Worm (Caenorhabditis elegans): ENCODE results near the gene str-230.

Gene str-230

DNA sequence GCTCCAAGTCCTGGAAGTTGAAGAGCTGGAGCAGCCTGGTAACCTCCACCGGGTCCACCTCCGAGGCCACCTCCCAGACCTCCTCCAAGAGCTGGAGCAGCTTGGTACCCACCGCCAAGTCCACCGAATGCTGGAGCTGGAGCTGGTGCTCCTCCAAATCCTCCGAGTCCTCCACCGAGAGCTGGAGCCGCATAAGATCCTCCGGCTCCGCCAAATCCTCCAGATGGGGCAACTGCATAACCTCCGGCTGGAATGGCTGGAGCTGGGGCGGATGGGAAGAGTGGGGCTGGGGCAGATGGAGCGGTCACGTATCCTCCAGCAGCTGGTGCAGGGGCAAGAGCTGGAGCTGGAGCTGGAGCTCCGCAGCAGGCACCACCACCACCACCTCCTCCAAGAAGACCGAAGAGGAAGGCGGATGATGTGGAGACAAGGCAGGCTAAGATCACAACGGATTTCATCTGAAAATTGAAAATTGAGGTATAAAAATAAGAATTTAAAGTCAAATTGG is 30.1 kb upstream of the str-230 start, which contains the start of gene K02E11.10:
TSS of gene K02E11.10 (minus strand) at position 458 of the 508 bp plus-strand sequence.
- TF ChIP-seq hnd-1 (tag; optimal IDR thresholded peaks at IDR 0.05) = no peak
- TF ChIP-seq sea-1 (GFP tag; conservative IDR thresholded peaks at IDR 0.05) = no peak
- no peak for TF ChIP-seq B0310.2 (tag; optimal IDR thresholded peaks at IDR 0.05)
- TF ChIP-seq ets-7 (tag; optimal IDR thresholded peaks at IDR 0.05) = no peak
- TF ChIP-seq tbx-11 (GFP tag; IDR thresholded peaks at IDR 0.05) = no peak
- TF ChIP-seq tbx-37 (GFP tag; conservative IDR thresholded peaks at IDR 0.05) = no peak
- no peak for TF ChIP-seq tra-4 (tag; optimal IDR thresholded peaks at IDR 0.05)
- TF ChIP-seq ceh-36 (tag; optimal IDR thresholded peaks at IDR 0.05) = no peak

- TF ChIP-seq pes-1 (GFP tag; IDR thresholded peaks at IDR 0.05) (peak; percentile 65), tbx-37 (GFP tag; conservative IDR thresholded peaks at IDR 0.05) (peak; percentile 32; the same call in 1 of the 2 replicates), sea-1 (GFP tag; conservative IDR thresholded peaks at IDR 0.05) (0 out of 2 replicates have a peak, but pooled peaks have one; percentile 25), scrt-1 (GFP tag; IDR thresholded peaks at IDR 0.05) (0 out of 2 replicates have a peak, but pooled peaks have one; percentile 21), flt-1 (GFP tag; IDR thresholded peaks at IDR 0.05) (0 out of 2 replicates have a peak, but pooled peaks have one; percentile 42)
Observed at ce11 chrV:14237447-14237846, 26.8 kb upstream of the str-230 start.

- no peak for TF ChIP-seq tbx-37 (GFP tag; conservative IDR thresholded peaks at IDR 0.05)
- no peak for TF ChIP-seq ets-7 (tag; optimal IDR thresholded peaks at IDR 0.05)
- TF ChIP-seq hmbx-1 (tag; optimal IDR thresholded peaks at IDR 0.05) = no peak
- no peak for TF ChIP-seq ceh-13 (GFP tag; optimal IDR thresholded peaks at IDR 0.05)
- TF ChIP-seq tra-4 (tag; optimal IDR thresholded peaks at IDR 0.05) = no peak
- TF ChIP-seq flt-1 (GFP tag; IDR thresholded peaks at IDR 0.05) = no peak
- no peak for TF ChIP-seq pes-1 (GFP tag; IDR thresholded peaks at IDR 0.05)
- TF ChIP-seq hnd-1 (tag; optimal IDR thresholded peaks at IDR 0.05) = no peak
- no peak for TF ChIP-seq F13C5.2 (tag; optimal IDR thresholded peaks at IDR 0.05)
- no peak for TF ChIP-seq aly-1 (tag; optimal IDR thresholded peaks at IDR 0.05)
Observed at ce11 chrV:14235942-14236341, 25.3 kb upstream of the str-230 start, which contains the start of gene ent-3. TSS of gene ent-3 (minus strand) at chrV:14236042.

DNA sequence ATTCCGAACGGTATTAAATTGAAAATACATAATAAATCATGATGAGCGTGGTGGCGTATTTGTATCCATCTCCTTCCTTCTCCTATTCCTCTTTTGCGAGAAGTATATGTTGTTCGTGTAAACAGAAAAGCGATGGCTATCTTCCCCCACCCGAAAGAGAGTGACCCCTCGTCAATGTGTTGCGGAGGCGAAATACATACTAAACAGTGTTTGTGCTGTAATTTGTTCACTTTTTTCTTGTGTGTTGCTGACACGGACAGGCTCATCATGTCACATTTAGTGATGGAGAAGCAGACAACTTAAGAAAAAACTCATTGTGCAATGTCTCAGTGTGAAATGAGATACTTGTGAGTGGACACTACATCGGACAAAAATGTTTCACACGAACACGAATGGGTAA is 21.0 kb upstream of the str-230 start:
- TF ChIP-seq F13C5.2 (tag; optimal IDR thresholded peaks at IDR 0.05) = no peak
- TF ChIP-seq ceh-13 (GFP tag; optimal IDR thresholded peaks at IDR 0.05) = no peak
- TF ChIP-seq hmbx-1 (tag; optimal IDR thresholded peaks at IDR 0.05) = no peak
- TF ChIP-seq pes-1 (GFP tag; IDR thresholded peaks at IDR 0.05) = no peak
- no peak for TF ChIP-seq hnd-1 (tag; optimal IDR thresholded peaks at IDR 0.05)
- TF ChIP-seq B0310.2 (tag; optimal IDR thresholded peaks at IDR 0.05) = no peak
- TF ChIP-seq sea-1 (GFP tag; conservative IDR thresholded peaks at IDR 0.05) = no peak
- TF ChIP-seq ceh-36 (tag; optimal IDR thresholded peaks at IDR 0.05) = no peak
- TF ChIP-seq hmg-4 (GFP tag; optimal IDR thresholded peaks at IDR 0.05) = no peak
- no peak for TF ChIP-seq flt-1 (GFP tag; IDR thresholded peaks at IDR 0.05)
- no peak for TF ChIP-seq tbx-11 (GFP tag; IDR thresholded peaks at IDR 0.05)
- TF ChIP-seq scrt-1 (GFP tag; IDR thresholded peaks at IDR 0.05) = no peak
- no peak for TF ChIP-seq aly-1 (tag; optimal IDR thresholded peaks at IDR 0.05)
- TF ChIP-seq tra-4 (tag; optimal IDR thresholded peaks at IDR 0.05) = no peak
- TF ChIP-seq ama-1 (optimal IDR thresholded peaks at IDR 0.05) = no peak

- TF ChIP-seq pes-1 (GFP tag; IDR thresholded peaks at IDR 0.05) = no peak
- no peak for TF ChIP-seq tbx-37 (GFP tag; conservative IDR thresholded peaks at IDR 0.05)
- TF ChIP-seq sea-1 (GFP tag; conservative IDR thresholded peaks at IDR 0.05) = no peak
- TF ChIP-seq ceh-36 (tag; optimal IDR thresholded peaks at IDR 0.05) = no peak
- no peak for TF ChIP-seq tra-4 (tag; optimal IDR thresholded peaks at IDR 0.05)
- no peak for TF ChIP-seq ama-1 (optimal IDR thresholded peaks at IDR 0.05)
- TF ChIP-seq hmbx-1 (tag; optimal IDR thresholded peaks at IDR 0.05) = no peak
- no peak for TF ChIP-seq scrt-1 (GFP tag; IDR thresholded peaks at IDR 0.05)
- TF ChIP-seq hmg-4 (GFP tag; optimal IDR thresholded peaks at IDR 0.05) = no peak
- TF ChIP-seq aly-1 (tag; optimal IDR thresholded peaks at IDR 0.05) = no peak
- TF ChIP-seq hnd-1 (tag; optimal IDR thresholded peaks at IDR 0.05) = no peak
- no peak for TF ChIP-seq ets-7 (tag; optimal IDR thresholded peaks at IDR 0.05)
- no peak for TF ChIP-seq flt-1 (GFP tag; IDR thresholded peaks at IDR 0.05)
- no peak for TF ChIP-seq tbx-11 (GFP tag; IDR thresholded peaks at IDR 0.05)
- TF ChIP-seq ceh-13 (GFP tag; optimal IDR thresholded peaks at IDR 0.05) = no peak
- no peak for TF ChIP-seq B0310.2 (tag; optimal IDR thresholded peaks at IDR 0.05)
- TF ChIP-seq F13C5.2 (tag; optimal IDR thresholded peaks at IDR 0.05) = no peak
Observed at ce11 chrV:14230788-14231583, 20.3 kb upstream of the str-230 start.

ce11 chrV:14226373-14226772 is 15.7 kb upstream of the str-230 start, which contains the start of gene nep-21:
TSS of gene nep-21 (minus strand) at chrV:14226473.
- TF ChIP-seq B0310.2 (tag; optimal IDR thresholded peaks at IDR 0.05) = no peak
- no peak for TF ChIP-seq hnd-1 (tag; optimal IDR thresholded peaks at IDR 0.05)
- TF ChIP-seq sea-1 (GFP tag; conservative IDR thresholded peaks at IDR 0.05) = no peak
- no peak for TF ChIP-seq tra-4 (tag; optimal IDR thresholded peaks at IDR 0.05)
- TF ChIP-seq aly-1 (tag; optimal IDR thresholded peaks at IDR 0.05) = no peak
- no peak for TF ChIP-seq scrt-1 (GFP tag; IDR thresholded peaks at IDR 0.05)

DNA sequence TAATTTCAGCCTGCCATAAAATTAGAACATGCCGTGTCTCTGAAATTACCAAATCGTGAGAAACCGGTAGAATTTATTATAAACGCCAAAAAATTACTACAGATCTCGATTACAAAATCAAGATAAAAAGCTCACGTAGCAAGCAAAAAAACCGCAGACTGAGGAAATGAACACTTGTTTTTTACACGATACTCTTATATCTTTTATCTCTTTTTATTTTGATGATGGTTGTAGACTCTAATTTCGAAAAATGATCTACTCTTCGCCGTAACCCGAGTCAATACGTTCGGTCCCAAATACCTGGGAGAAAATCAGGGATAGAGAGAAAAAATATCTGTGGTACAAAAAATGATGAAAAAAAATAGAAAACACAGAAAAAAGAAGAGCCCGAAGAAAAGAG is 12.5 kb upstream of the str-230 start:
- TF ChIP-seq flt-1 (GFP tag; IDR thresholded peaks at IDR 0.05) (no peak), F13C5.2 (tag; optimal IDR thresholded peaks at IDR 0.05) (no peak), sea-1 (GFP tag; conservative IDR thresholded peaks at IDR 0.05) (no peak), tbx-11 (GFP tag; IDR thresholded peaks at IDR 0.05) (no peak), hnd-1 (tag; optimal IDR thresholded peaks at IDR 0.05) (no peak), ceh-36 (tag; optimal IDR thresholded peaks at IDR 0.05) (no peak), ama-1 (optimal IDR thresholded peaks at IDR 0.05) (no peak), tra-4 (tag; optimal IDR thresholded peaks at IDR 0.05) (no peak), B0310.2 (tag; optimal IDR thresholded peaks at IDR 0.05) (no peak), hmg-4 (GFP tag; optimal IDR thresholded peaks at IDR 0.05) (no peak), tbx-37 (GFP tag; conservative IDR thresholded peaks at IDR 0.05) (no peak), hmbx-1 (tag; optimal IDR thresholded peaks at IDR 0.05) (no peak), ets-7 (tag; optimal IDR thresholded peaks at IDR 0.05) (no peak), scrt-1 (GFP tag; IDR thresholded peaks at IDR 0.05) (no peak), pes-1 (GFP tag; IDR thresholded peaks at IDR 0.05) (no peak), aly-1 (tag; optimal IDR thresholded peaks at IDR 0.05) (no peak), ceh-13 (GFP tag; optimal IDR thresholded peaks at IDR 0.05) (no peak)

Data from whole organism, early embryonic.